Fruit fly (Drosophila melanogaster) whole organism, embryonic: ENCODE data around the gene alpha-PheRS.

Source experiments
- CG10147 ChIP-seq: fragments of 200-800 bp; sonication (Bioruptor generic); optimal IDR thresholded peaks from 2 replicates; lab custom pipeline; 2019; ENCODE audit warnings: missing biosample characterization, mild to moderate bottlenecking, missing genetic modification characterization, moderate library complexity
- CG12236 ChIP-seq: fragments of 200-800 bp; sonication (Bioruptor generic); optimal IDR thresholded peaks from 2 replicates; lab custom pipeline; 2016; ENCODE audit warnings: missing biosample characterization, missing genetic modification characterization
- CG13123 ChIP-seq: fragments of 200-800 bp; sonication (Bioruptor generic); optimal IDR thresholded peaks from 2 replicates; lab custom pipeline; 2016; ENCODE audit warnings: missing biosample characterization, missing genetic modification characterization
- CG13287 ChIP-seq: fragments of 200-800 bp; sonication (Bioruptor generic); IDR thresholded peaks from 2 replicates; pipeline ENCODE4 v1.3.6; 2022; ENCODE audit warnings: missing biosample characterization, missing genetic modification characterization; ENCODE audit not compliant: partially characterized antibody
- CG15696 ChIP-seq: fragments of 200-800 bp; sonication (Bioruptor generic); optimal IDR thresholded peaks from 2 replicates; lab custom pipeline; 2019; ENCODE audit warnings: missing biosample characterization, mild to moderate bottlenecking, missing genetic modification characterization, moderate library complexity
- CG17385 ChIP-seq: fragments of 200-800 bp; sonication (Bioruptor generic); optimal IDR thresholded peaks from 3 replicates; lab custom pipeline; 2018; ENCODE audit warnings: missing biosample characterization, mild to moderate bottlenecking, missing genetic modification characterization
- CG18011 ChIP-seq: fragments of 200-800 bp; sonication (Bioruptor generic); optimal IDR thresholded peaks from 2 replicates; lab custom pipeline; 2017; ENCODE audit warnings: missing biosample characterization, missing genetic modification characterization, mild to moderate bottlenecking, moderate library complexity, missing genotype
- CG2116 ChIP-seq: fragments of 200-800 bp; sonication (Bioruptor generic); optimal IDR thresholded peaks from 3 replicates; lab custom pipeline; 2018; ENCODE audit warnings: missing biosample characterization, mild to moderate bottlenecking, missing genetic modification characterization
- CG34422 ChIP-seq: fragments of 200-800 bp; sonication (Bioruptor generic); IDR thresholded peaks from 3 replicates; pipeline ENCODE4 v1.3.6; 2022; ENCODE audit warnings: missing biosample characterization, missing genetic modification characterization
- CG4360 ChIP-seq: fragments of 200-800 bp; sonication (Bioruptor generic); IDR thresholded peaks from 2 replicates; pipeline ENCODE4 v1.3.6; 2022; ENCODE audit warnings: missing biosample characterization, missing genetic modification characterization
- CG4617 ChIP-seq: fragments of 200-800 bp; sonication (Bioruptor generic); optimal IDR thresholded peaks from 3 replicates; lab custom pipeline; 2016; ENCODE audit warnings: missing biosample characterization, missing genetic modification characterization, borderline replicate concordance
- CG4707 ChIP-seq: fragments of 200-800 bp; sonication (Bioruptor generic); optimal IDR thresholded peaks from 2 replicates; lab custom pipeline; 2018; ENCODE audit warnings: missing biosample characterization, mild to moderate bottlenecking, missing genetic modification characterization, moderate library complexity
- CG8924 ChIP-seq: fragments of 200-800 bp; optimal IDR thresholded peaks from 3 replicates; lab custom pipeline; 2019; ENCODE audit warnings: missing biosample characterization, mild to moderate bottlenecking, missing genetic modification characterization, moderate library complexity
- E2f1 ChIP-seq: fragments of 200-800 bp; sonication (Bioruptor generic); IDR thresholded peaks from 2 replicates; pipeline ENCODE4 v1.3.6; 2022; ENCODE audit warnings: missing biosample characterization, missing genetic modification characterization
- Ets65A ChIP-seq: fragments of 200-800 bp; sonication (Bioruptor generic); peaks from one replicate; lab custom pipeline; 2016; ENCODE audit warnings: missing biosample characterization, missing genetic modification characterization
- Nf-YC ChIP-seq: fragments of 200-800 bp; optimal IDR thresholded peaks from 3 replicates; lab custom pipeline; 2019; ENCODE audit warnings: missing biosample characterization, mild to moderate bottlenecking, missing genetic modification characterization, moderate library complexity
- Scr ChIP-seq: fragments of 200-800 bp; sonication (Bioruptor generic); IDR thresholded peaks from 2 replicates; pipeline ENCODE4 v1.3.6; 2022; ENCODE audit warnings: missing biosample characterization, missing genetic modification characterization; ENCODE audit not compliant: partially characterized antibody
- abd-A ChIP-seq: fragments of 200-800 bp; sonication (Bioruptor generic); optimal IDR thresholded peaks from 3 replicates; lab custom pipeline; 2019; ENCODE audit warnings: missing biosample characterization, mild to moderate bottlenecking, missing genetic modification characterization, moderate library complexity
- aop ChIP-seq: fragments of 200-800 bp; sonication (Bioruptor generic); IDR thresholded peaks from 2 replicates; pipeline ENCODE4 v1.3.6; 2022; ENCODE audit warnings: missing biosample characterization, missing genetic modification characterization
- bbx ChIP-seq: fragments of 200-800 bp; sonication (Bioruptor generic); IDR thresholded peaks from 2 replicates; pipeline ENCODE4 v1.3.6; 2022; ENCODE audit warnings: missing biosample characterization, missing genetic modification characterization; ENCODE audit not compliant: partially characterized antibody
- bcd ChIP-seq: fragments of 200-800 bp; sonication (Bioruptor generic); optimal IDR thresholded peaks from 2 replicates; lab custom pipeline; 2017; ENCODE audit warnings: missing biosample characterization, mild to moderate bottlenecking, missing genetic modification characterization
- bowl ChIP-seq: fragments of 200-800 bp; sonication (Bioruptor generic); IDR thresholded peaks from 2 replicates; pipeline ENCODE4 v1.3.6; 2022; ENCODE audit warnings: missing biosample characterization, missing genetic modification characterization
- bsh ChIP-seq, 2 experiments: fragments of 200-800 bp; sonication (Bioruptor generic); optimal IDR thresholded peaks; 2 replicates each; lab custom pipeline; 2017 to 2018; ENCODE audit warnings: mild to moderate bottlenecking in 2 of 2, missing biosample characterization in 2 of 2, missing genetic modification characterization in 2 of 2, moderate library complexity in 1 of 2
- cg ChIP-seq: fragments of 200-800 bp; sonication (Bioruptor generic); optimal IDR thresholded peaks from 3 replicates; lab custom pipeline; 2019; ENCODE audit warnings: missing biosample characterization, mild to moderate bottlenecking, missing genetic modification characterization, moderate library complexity
- chinmo ChIP-seq: fragments of 200-800 bp; sonication (Bioruptor generic); IDR thresholded peaks from 4 replicates; pipeline ENCODE4 v1.3.6; 2022; ENCODE audit warnings: missing biosample characterization, missing genetic modification characterization; ENCODE audit not compliant: partially characterized antibody
- chn ChIP-seq: fragments of 200-800 bp; sonication (Bioruptor generic); optimal IDR thresholded peaks from 2 replicates; lab custom pipeline; 2016; ENCODE audit warnings: missing biosample characterization, missing genetic modification characterization
- crol ChIP-seq: fragments of 200-800 bp; sonication (Bioruptor generic); IDR thresholded peaks from 2 replicates; pipeline ENCODE4 v1.3.6; 2022; ENCODE audit warnings: missing biosample characterization, missing genetic modification characterization
- dm ChIP-seq: fragments of 200-800 bp; sonication (Bioruptor generic); optimal IDR thresholded peaks from 3 replicates; lab custom pipeline; 2016; ENCODE audit warnings: missing biosample characterization, missing genetic modification characterization
- gce ChIP-seq: fragments of 200-800 bp; sonication (Bioruptor generic); IDR thresholded peaks from 3 replicates; pipeline ENCODE4 v1.3.6; 2022; ENCODE audit warnings: missing biosample characterization, missing genetic modification characterization
- h ChIP-seq: fragments of >200 bp; optimal IDR thresholded peaks from 2 replicates; lab custom pipeline; 2017
- klu ChIP-seq: fragments of 200-800 bp; sonication (Bioruptor generic); IDR thresholded peaks from 2 replicates; pipeline ENCODE4 v1.3.6; 2022; ENCODE audit warnings: missing biosample characterization, missing genetic modification characterization
- kni ChIP-seq: fragments of 200-800 bp; sonication (Bioruptor generic); optimal IDR thresholded peaks from 3 replicates; lab custom pipeline; 2017; ENCODE audit warnings: mild to moderate bottlenecking, missing biosample characterization, missing genetic modification reagents, missing genetic modification characterization
- knrl ChIP-seq: fragments of 200-800 bp; sonication (Bioruptor generic); IDR thresholded peaks from 3 replicates; pipeline ENCODE4 v1.3.6; 2022; ENCODE audit warnings: missing biosample characterization, missing genetic modification characterization; ENCODE audit not compliant: partially characterized antibody
- mirr ChIP-seq: fragments of 200-800 bp; sonication (Bioruptor generic); optimal IDR thresholded peaks from 3 replicates; lab custom pipeline; 2018; ENCODE audit warnings: missing biosample characterization, mild to moderate bottlenecking, missing genetic modification characterization
- nom ChIP-seq: fragments of 200-800 bp; sonication (Bioruptor generic); optimal IDR thresholded peaks from 2 replicates; lab custom pipeline; 2017; ENCODE audit warnings: missing biosample characterization, missing genetic modification characterization, mild to moderate bottlenecking, moderate library complexity, missing genetic modification reagents
- slou ChIP-seq: fragments of 200-800 bp; sonication (Bioruptor generic); optimal IDR thresholded peaks from 3 replicates; lab custom pipeline; 2016; ENCODE audit warnings: missing biosample characterization, missing genetic modification characterization
- tio ChIP-seq: fragments of 200-800 bp; sonication (Bioruptor generic); optimal IDR thresholded peaks from 2 replicates; lab custom pipeline; 2017; ENCODE audit warnings: missing biosample characterization, missing genetic modification characterization, inconsistent platforms
- tx ChIP-seq: fragments of 200-800 bp; sonication (Bioruptor generic); optimal IDR thresholded peaks from 2 replicates; lab custom pipeline; 2016; ENCODE audit warnings: missing biosample characterization, missing genetic modification characterization
- zen2 ChIP-seq: fragments of 200-800 bp; sonication (Bioruptor generic); IDR thresholded peaks from 3 replicates; pipeline ENCODE4 v1.3.6; 2022; ENCODE audit warnings: missing biosample characterization, missing genetic modification characterization; ENCODE audit not compliant: partially characterized antibody

The alpha-PheRS gene

dm6 chrX:8176291-8177029 is 31.1 kb upstream of the alpha-PheRS start (continued):
- TF ChIP-seq bowl (GFP tag; lab: Robert Waterston, UW) (no peak), CG17385 (GFP tag; lab: Kevin White, UChicago) (peak; percentile 89), knrl (GFP tag; lab: Robert Waterston, UW) (peak; percentile 55; the same call in 2 of the 3 replicates), bsh (GFP tag; optimal IDR thresholded peaks at IDR 0.05; lab: Kevin White, UChicago) (peak in 1 of 2 experiments; percentile 31), CG12236 (no peak), CG4707 (GFP tag; lab: Kevin White, UChicago) (no peak), CG2116 (GFP tag; lab: Kevin White, UChicago) (peak; percentile 77), crol (peak; percentile 29; the same call in 1 of the 2 replicates), CG34422 (GFP tag; lab: Robert Waterston, UW) (peak; percentile 26; the same call in 1 of the 3 replicates), nom (GFP tag; lab: Kevin White, UChicago) (peak; percentile 58), CG4360 (GFP tag; lab: Robert Waterston, UW) (peak; percentile 86), Ets65A (GFP tag; lab: Kevin White, UChicago) (no peak), slou (GFP tag; lab: Kevin White, UChicago) (no peak), CG13287 (GFP tag; lab: Robert Waterston, UW) (0 out of 2 replicates have a peak, but pooled peaks have one; percentile 20), chn (GFP tag; lab: Kevin White, UChicago) (no peak), chinmo (GFP tag; lab: Robert Waterston, UW) (0 out of 4 replicates have a peak, but pooled peaks have one; percentile 41), mirr (GFP tag; lab: Kevin White, UChicago) (no peak), CG8924 (tag; lab: Kevin White, UChicago) (peak; percentile 5), dm (GFP tag; lab: Kevin White, UChicago) (peak; percentile 11), CG10147 (GFP tag; lab: Kevin White, UChicago) (no peak), h (lab: Kevin White, UChicago) (no peak), CG18011 (GFP tag; lab: Kevin White, UChicago) (no peak), kni (GFP tag; lab: Kevin White, UChicago) (peak; percentile 26), cg (GFP tag; lab: Kevin White, UChicago) (peak; percentile 74), aop (GFP tag; lab: Robert Waterston, UW) (no peak), CG13123 (GFP tag; lab: Kevin White, UChicago) (no peak), CG15696 (no peak), CG4617 (GFP tag; lab: Kevin White, UChicago) (peak; percentile 24), gce (GFP tag; lab: Robert Waterston, UW) (no peak), zen2 (GFP tag; lab: Robert Waterston, UW) (no peak), klu (GFP tag; lab: Robert Waterston, UW) (no peak), bbx (GFP tag; lab: Robert Waterston, UW) (no peak; the same call in 1 of the 2 replicates), E2f1 (GFP tag; lab: Robert Waterston, UW) (no peak), tx (GFP tag; lab: Kevin White, UChicago) (no peak), Scr (peak; percentile 43; the same call in 1 of the 2 replicates)

dm6 chrX:8170166-8170565 is 24.8 kb upstream of the alpha-PheRS start, which contains the start of gene CG2278:
CG2278 (minus strand) TSS chrX:8170266.
- TF ChIP-seq abd-A (tag; lab: Kevin White, UChicago) (no peak), bcd (no peak), Nf-YC (no peak), tio (GFP tag; lab: Kevin White, UChicago) (no peak)
